Worm (Caenorhabditis elegans) whole organism, L4/young adult: ENCODE results near the gene C46E10.1.

Experiments used
- W03F9.2 ChIP-seq: fragments of 150-350 bp; optimal IDR thresholded peaks from 2 replicates; lab custom pipeline; 2014; ENCODE audit warnings: missing biosample characterization, missing genetic modification characterization
- dao-5 ChIP-seq: sonication (generic microtip); optimal IDR thresholded peaks from 2 replicates; lab custom pipeline; 2016; ENCODE audit warnings: missing genotype, missing genetic modification characterization, moderate library complexity, missing compliant biosample characterization
- him-1 ChIP-seq: sonication (generic microtip); optimal IDR thresholded peaks from 2 replicates; lab custom pipeline; 2016; ENCODE audit warnings: missing genotype, missing genetic modification reagents, missing genetic modification characterization, missing compliant biosample characterization

DNA sequence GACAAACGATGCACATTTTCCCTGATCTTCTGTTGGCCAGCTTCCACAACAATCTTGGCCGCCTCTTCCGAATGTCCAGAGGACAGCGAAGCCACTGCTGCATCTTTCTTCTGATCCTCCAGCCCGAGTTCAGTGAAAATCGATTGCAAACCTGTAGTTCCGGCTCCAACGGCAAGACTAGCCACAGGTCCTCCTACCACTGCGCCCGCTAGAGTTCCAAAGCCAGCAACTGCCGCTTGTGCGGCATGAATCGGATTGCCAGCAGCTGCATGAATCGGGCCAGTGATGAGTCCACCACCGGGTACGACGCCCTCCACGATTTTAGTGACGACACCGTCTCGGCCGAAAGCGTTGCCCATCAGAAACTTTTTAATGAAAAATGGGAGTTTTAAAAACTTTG, 35.7 kb upstream of the C46E10.1 start, which contains the start of gene ifas-1:
- TF ChIP-seq dao-5 (tag; lab: Kevin White, UChicago) = no peak
- TF ChIP-seq him-1 (tag; lab: Kevin White, UChicago) = no peak
- no peak for TF ChIP-seq W03F9.2 (tag; lab: Kevin White, UChicago)
